Fruit fly (Drosophila melanogaster) whole organism, embryonic: ENCODE data around the gene CG43322.

Source experiments
- Aef1 ChIP-seq: fragments of 200-800 bp; sonication (Bioruptor generic); IDR thresholded peaks from 3 replicates; pipeline ENCODE4 v1.3.6; 2022; ENCODE audit warnings: missing biosample characterization, missing genetic modification characterization
- Antp ChIP-seq: fragments of 200-800 bp; sonication (Bioruptor generic); optimal IDR thresholded peaks from 3 replicates; lab custom pipeline; 2016; ENCODE audit warnings: missing biosample characterization, missing genetic modification characterization
- Atf3 ChIP-seq: fragments of 200-800 bp; sonication (Bioruptor generic); optimal IDR thresholded peaks from 3 replicates; lab custom pipeline; 2016; ENCODE audit warnings: missing biosample characterization, missing genetic modification characterization
- CG10209 ChIP-seq: fragments of 200-800 bp; sonication (Bioruptor generic); optimal IDR thresholded peaks from 3 replicates; lab custom pipeline; 2017; ENCODE audit warnings: missing biosample characterization, mild to moderate bottlenecking, missing genetic modification characterization, missing genetic modification reagents
- CG12659 ChIP-seq: fragments of 200-800 bp; sonication (Bioruptor generic); optimal IDR thresholded peaks from 3 replicates; lab custom pipeline; 2017; ENCODE audit warnings: mild to moderate bottlenecking, missing biosample characterization, missing genetic modification reagents, missing genetic modification characterization
- CG13424 ChIP-seq: fragments of 200-800 bp; sonication (Bioruptor generic); optimal IDR thresholded peaks from 2 replicates; lab custom pipeline; 2019; ENCODE audit warnings: missing biosample characterization, mild to moderate bottlenecking, missing genetic modification characterization, moderate library complexity
- CG13624 ChIP-seq: fragments of 200-800 bp; sonication (Bioruptor generic); optimal IDR thresholded peaks from 2 replicates; lab custom pipeline; 2016; ENCODE audit warnings: missing biosample characterization, missing genetic modification characterization
- CG1647 ChIP-seq: fragments of 200-800 bp; sonication (Bioruptor generic); optimal IDR thresholded peaks from 3 replicates; lab custom pipeline; 2016; ENCODE audit warnings: missing biosample characterization, missing genetic modification characterization
- CG2199 ChIP-seq: fragments of 200-800 bp; sonication (Bioruptor generic); IDR thresholded peaks from 3 replicates; pipeline ENCODE4 v1.3.6; 2022; ENCODE audit warnings: missing biosample characterization, missing genetic modification characterization
- CG2202 ChIP-seq: fragments of 200-800 bp; sonication (Bioruptor generic); optimal IDR thresholded peaks from 2 replicates; lab custom pipeline; 2018; ENCODE audit warnings: missing biosample characterization, mild to moderate bottlenecking, missing genetic modification characterization
- CG34376 ChIP-seq: fragments of 200-800 bp; sonication (Bioruptor generic); optimal IDR thresholded peaks from 2 replicates; lab custom pipeline; 2018; ENCODE audit warnings: missing biosample characterization, mild to moderate bottlenecking, missing genetic modification characterization
- CG3838 ChIP-seq: fragments of 200-800 bp; sonication (Bioruptor generic); optimal IDR thresholded peaks from 3 replicates; lab custom pipeline; 2016; ENCODE audit warnings: missing biosample characterization, missing genetic modification characterization
- CG5245 ChIP-seq: fragments of 200-800 bp; sonication (Bioruptor generic); optimal IDR thresholded peaks from 3 replicates; lab custom pipeline; 2016; ENCODE audit warnings: missing biosample characterization, missing genetic modification characterization
- CG6254 ChIP-seq: fragments of 200-800 bp; sonication (Bioruptor generic); optimal IDR thresholded peaks from 3 replicates; lab custom pipeline; 2017; ENCODE audit warnings: mild to moderate bottlenecking, missing biosample characterization, missing genetic modification reagents, missing genetic modification characterization
- CG7271 ChIP-seq: fragments of 200-800 bp; sonication (Bioruptor generic); optimal IDR thresholded peaks from 2 replicates; lab custom pipeline; 2018; ENCODE audit warnings: missing biosample characterization, mild to moderate bottlenecking, missing genetic modification characterization, moderate library complexity
- CG7786 ChIP-seq: fragments of 200-800 bp; sonication (Bioruptor generic); optimal IDR thresholded peaks from 2 replicates; lab custom pipeline; 2016; ENCODE audit warnings: missing biosample characterization, missing genetic modification characterization
- CG9876 ChIP-seq: fragments of 200-800 bp; sonication (Bioruptor generic); optimal IDR thresholded peaks from 2 replicates; lab custom pipeline; 2016; ENCODE audit warnings: missing biosample characterization, missing genetic modification characterization
- CTCF ChIP-seq: fragments of 200-800 bp; sonication (Bioruptor generic); optimal IDR thresholded peaks from 2 replicates; lab custom pipeline; 2017; ENCODE audit warnings: missing biosample characterization, mild to moderate bottlenecking, missing genetic modification characterization, moderate library complexity
- Dref ChIP-seq: fragments of 200-800 bp; sonication (Bioruptor generic); IDR thresholded peaks from 2 replicates; pipeline ENCODE4 v1.3.6; 2022; ENCODE audit warnings: missing biosample characterization, missing genetic modification characterization
- Elba2 ChIP-seq: fragments of 200-800 bp; sonication (Bioruptor generic); optimal IDR thresholded peaks from 3 replicates; lab custom pipeline; 2016; ENCODE audit warnings: missing biosample characterization, missing genetic modification characterization
- Ets65A ChIP-seq: fragments of 200-800 bp; sonication (Bioruptor generic); peaks from one replicate; lab custom pipeline; 2016; ENCODE audit warnings: missing biosample characterization, missing genetic modification characterization
- Gug ChIP-seq: fragments of 200-800 bp; sonication (Bioruptor generic); IDR thresholded peaks from 4 replicates; pipeline ENCODE4 v1.3.6; 2022; ENCODE audit warnings: missing biosample characterization, missing genetic modification characterization
- HHEX ChIP-seq: fragments of 200-800 bp; sonication (Bioruptor generic); optimal IDR thresholded peaks from 3 replicates; lab custom pipeline; 2017; ENCODE audit warnings: missing biosample characterization, mild to moderate bottlenecking, missing genetic modification characterization, missing genetic modification reagents
- MBD-R2 ChIP-seq: fragments of 200-800 bp; sonication (Bioruptor generic); IDR thresholded peaks from 2 replicates; pipeline ENCODE4 v1.3.6; 2022; ENCODE audit warnings: missing biosample characterization, missing genetic modification characterization
- MESR4 ChIP-seq: fragments of 200-800 bp; sonication (Bioruptor generic); optimal IDR thresholded peaks from 2 replicates; lab custom pipeline; 2018; ENCODE audit warnings: missing biosample characterization, mild to moderate bottlenecking, missing genetic modification characterization, moderate library complexity
- NC2α ChIP-seq: fragments of 200-800 bp; sonication (Bioruptor generic); optimal IDR thresholded peaks from 2 replicates; lab custom pipeline; 2016; ENCODE audit warnings: missing biosample characterization, missing genetic modification characterization
- Scr ChIP-seq: fragments of 200-800 bp; sonication (Bioruptor generic); IDR thresholded peaks from 2 replicates; pipeline ENCODE4 v1.3.6; 2022; ENCODE audit warnings: missing biosample characterization, missing genetic modification characterization; ENCODE audit not compliant: partially characterized antibody
- az2 ChIP-seq: fragments of 200-800 bp; sonication (Bioruptor generic); optimal IDR thresholded peaks from 3 replicates; lab custom pipeline; 2016; ENCODE audit warnings: missing biosample characterization, missing genetic modification characterization
- bsh ChIP-seq, 2 experiments: fragments of 200-800 bp; sonication (Bioruptor generic); optimal IDR thresholded peaks; 2 replicates each; lab custom pipeline; 2017 to 2018; ENCODE audit warnings: mild to moderate bottlenecking in 2 of 2, missing biosample characterization in 2 of 2, missing genetic modification characterization in 2 of 2, moderate library complexity in 1 of 2
- caup ChIP-seq: fragments of 200-800 bp; sonication (Bioruptor generic); optimal IDR thresholded peaks from 3 replicates; lab custom pipeline; 2017; ENCODE audit warnings: missing biosample characterization, mild to moderate bottlenecking, missing genetic modification characterization, moderate library complexity; ENCODE audit not compliant: severe bottlenecking
- ci ChIP-seq: fragments of 200-800 bp; sonication (Bioruptor generic); IDR thresholded peaks from 3 replicates; pipeline ENCODE4 v1.3.6; 2022; ENCODE audit warnings: missing biosample characterization, missing genetic modification characterization
- cwo ChIP-seq: fragments of 200-800 bp; sonication (Bioruptor generic); optimal IDR thresholded peaks from 3 replicates; lab custom pipeline; 2017; ENCODE audit warnings: missing biosample characterization, missing genetic modification characterization, mild to moderate bottlenecking, moderate library complexity, missing genetic modification reagents
- emc ChIP-seq: fragments of 200-800 bp; sonication (Bioruptor generic); optimal IDR thresholded peaks from 2 replicates; lab custom pipeline; 2016; ENCODE audit warnings: missing biosample characterization, missing genetic modification characterization
- en ChIP-seq: fragments of 200-800 bp; sonication (Bioruptor generic); optimal IDR thresholded peaks from 2 replicates; lab custom pipeline; 2016; ENCODE audit warnings: missing biosample characterization, missing genetic modification characterization
- fru ChIP-seq: fragments of >200 bp; optimal IDR thresholded peaks from 2 replicates; lab custom pipeline; 2017
- kah ChIP-seq: fragments of 200-800 bp; sonication (Bioruptor generic); optimal IDR thresholded peaks from 2 replicates; lab custom pipeline; 2018; ENCODE audit warnings: missing biosample characterization, mild to moderate bottlenecking, missing genetic modification characterization
- lbe ChIP-seq: fragments of 200-800 bp; sonication (Bioruptor generic); optimal IDR thresholded peaks from 2 replicates; lab custom pipeline; 2016; ENCODE audit warnings: missing biosample characterization, mild to moderate bottlenecking, missing genetic modification characterization
- lola ChIP-seq, 3 experiments: fragments of >200 bp in 2 of 3; fragments of 200-800 bp in 1 of 3; sonication (Bioruptor generic) in 1 of 3; optimal IDR thresholded peaks; 2 replicates each; lab custom pipeline; 2017 to 2019; ENCODE audit warnings: missing biosample characterization in 3 of 3, missing genetic modification characterization in 3 of 3, mild to moderate bottlenecking in 1 of 3, moderate library complexity in 1 of 3
- phol ChIP-seq: fragments of 200-800 bp; sonication (Bioruptor generic); optimal IDR thresholded peaks from 3 replicates; lab custom pipeline; 2018; ENCODE audit warnings: missing biosample characterization, mild to moderate bottlenecking, missing genetic modification characterization, moderate library complexity
- psq ChIP-seq: fragments of 200-800 bp; sonication (Bioruptor generic); optimal IDR thresholded peaks from 2 replicates; lab custom pipeline; 2017; ENCODE audit warnings: missing biosample characterization, missing genetic modification characterization
- sens ChIP-seq: fragments of 200-800 bp; sonication (Bioruptor generic); peaks from one replicate; lab custom pipeline; 2016; ENCODE audit warnings: missing biosample characterization, missing genetic modification characterization
- slbo ChIP-seq: fragments of 200-800 bp; sonication (Bioruptor generic); IDR thresholded peaks from 2 replicates; pipeline ENCODE4 v1.3.6; 2022; ENCODE audit warnings: missing biosample characterization, missing genetic modification characterization
- slp2 ChIP-seq: fragments of 200-800 bp; sonication (Bioruptor generic); optimal IDR thresholded peaks from 2 replicates; lab custom pipeline; 2016; ENCODE audit warnings: missing biosample characterization, missing genetic modification characterization
- sna ChIP-seq: fragments of 200-800 bp; sonication (Bioruptor generic); IDR thresholded peaks from 2 replicates; pipeline ENCODE4 v1.3.6; 2022; ENCODE audit warnings: missing biosample characterization, missing genetic modification characterization; ENCODE audit not compliant: partially characterized antibody
- sr ChIP-seq: fragments of 200-800 bp; sonication (Bioruptor generic); IDR thresholded peaks from 3 replicates; pipeline ENCODE4 v1.3.6; 2022; ENCODE audit warnings: missing biosample characterization, missing genetic modification characterization
- trem ChIP-seq: fragments of 200-800 bp; optimal IDR thresholded peaks from 3 replicates; lab custom pipeline; 2019; ENCODE audit warnings: missing biosample characterization, mild to moderate bottlenecking, missing genetic modification characterization, moderate library complexity
- tx ChIP-seq: fragments of 200-800 bp; sonication (Bioruptor generic); optimal IDR thresholded peaks from 2 replicates; lab custom pipeline; 2016; ENCODE audit warnings: missing biosample characterization, missing genetic modification characterization
- vfl ChIP-seq: fragments of 200-800 bp; sonication (Bioruptor generic); optimal IDR thresholded peaks from 2 replicates; lab custom pipeline; 2016; ENCODE audit warnings: missing biosample characterization, missing genetic modification characterization
- zf30C ChIP-seq: fragments of 200-800 bp; sonication (Bioruptor generic); optimal IDR thresholded peaks from 3 replicates; lab custom pipeline; 2018; ENCODE audit warnings: missing biosample characterization, mild to moderate bottlenecking, missing genetic modification characterization
- zfh2 ChIP-seq: fragments of 200-800 bp; sonication (Bioruptor generic); optimal IDR thresholded peaks from 2 replicates; lab custom pipeline; 2016; ENCODE audit warnings: missing biosample characterization, missing genetic modification characterization

Gene CG43322

dm6 chr2L:7056189-7056926, 43.2 kb downstream of the CG43322 start, which contains the start of gene Mnn1 (continued):
- TF ChIP-seq phol (tag; lab: Kevin White, UChicago) (peak; percentile 68), CG7271 (tag; lab: Kevin White, UChicago) (no peak), CG34376 (peak; percentile 65), MBD-R2 (GFP tag; lab: Robert Waterston, UW) (peak; percentile 47; the same call in 1 of the 2 replicates), slp2 (GFP tag; lab: Kevin White, UChicago) (no peak), CG2202 (tag; lab: Kevin White, UChicago) (no peak), CG13624 (GFP tag; lab: Kevin White, UChicago) (peak; percentile 98), slbo (GFP tag; lab: Robert Waterston, UW) (peak; percentile 56), CG6254 (GFP tag; lab: Kevin White, UChicago) (peak; percentile 44), zf30C (GFP tag; lab: Kevin White, UChicago) (peak; percentile 6), CG7786 (GFP tag; lab: Kevin White, UChicago) (peak; percentile 58), cwo (peak; percentile 95), CG5245 (GFP tag; lab: Kevin White, UChicago) (peak; percentile 19), CG13424 (tag; lab: Kevin White, UChicago) (peak; percentile 24), Antp (GFP tag; lab: Kevin White, UChicago) (peak; percentile 43), MESR4 (GFP tag; lab: Kevin White, UChicago) (peak; percentile 84), trem (tag; lab: Kevin White, UChicago) (peak; percentile 69), CG10209 (GFP tag; lab: Kevin White, UChicago) (peak; percentile 33), sens (GFP tag; lab: Kevin White, UChicago) (peak; percentile 81), Aef1 (GFP tag; lab: Robert Waterston, UW) (peak; percentile 27; the same call in 1 of the 3 replicates), NC2α (GFP tag; lab: Kevin White, UChicago) (peak; percentile 39), zfh2 (GFP tag; lab: Kevin White, UChicago) (peak; percentile 63), az2 (GFP tag; lab: Kevin White, UChicago) (peak; percentile 31), caup (GFP tag; lab: Kevin White, UChicago) (peak; percentile 63), emc (GFP tag; lab: Kevin White, UChicago) (peak; percentile 22), Dref (GFP tag; lab: Robert Waterston, UW) (0 out of 2 replicates have a peak, but pooled peaks have one; percentile 43), CG3838 (GFP tag; lab: Kevin White, UChicago) (no peak), Ets65A (GFP tag; lab: Kevin White, UChicago) (peak; percentile 91), lbe (GFP tag; lab: Kevin White, UChicago) (peak; percentile 27), lola (GFP tag; optimal IDR thresholded peaks at IDR 0.05; lab: Kevin White, UChicago) (no peak), kah (GFP tag; lab: Kevin White, UChicago) (peak; percentile 20), psq (GFP tag; lab: Kevin White, UChicago) (no peak), ci (GFP tag; lab: Robert Waterston, UW) (peak; percentile 71; the same call in 2 of the 3 replicates), tx (GFP tag; lab: Kevin White, UChicago) (peak; percentile 51), bsh (GFP tag; optimal IDR thresholded peaks at IDR 0.05; lab: Kevin White, UChicago) (peak in 1 of 2 experiments; percentile 42), vfl (GFP tag; lab: Kevin White, UChicago) (peak; percentile 52), CTCF (GFP tag; lab: Kevin White, UChicago) (peak; percentile 1), CG1647 (GFP tag; lab: Kevin White, UChicago) (peak; percentile 29), sr (GFP tag; lab: Robert Waterston, UW) (no peak), CG12659 (GFP tag; lab: Kevin White, UChicago) (peak; percentile 71), Gug (no peak), sna (GFP tag; lab: Robert Waterston, UW) (peak; percentile 47; the same call in 1 of the 2 replicates), en (no peak), fru (lab: Kevin White, UChicago) (no peak), Elba2 (GFP tag; lab: Kevin White, UChicago) (peak; percentile 96), Scr (GFP tag; lab: Robert Waterston, UW) (peak; percentile 51), HHEX (no peak), CG2199 (peak; percentile 26; the same call in 1 of the 3 replicates), CG9876 (GFP tag; lab: Kevin White, UChicago) (no peak), Atf3 (GFP tag; lab: Kevin White, UChicago) (peak; percentile 58)
